Fruit fly (Drosophila melanogaster): ENCODE results near the gene Grp170.

Grp170 gene

dm6 chrX:2294474-2295434 lies 19.9 kb upstream of the Grp170 start (continued):
- TF ChIP-seq zfh1 (GFP tag; IDR thresholded peaks at IDR 0.05) (peak; percentile 47; the same call in 1 of the 3 replicates), jing (GFP tag; optimal IDR thresholded peaks at IDR 0.05) (no peak), Abd-B (GFP tag; optimal IDR thresholded peaks at IDR 0.05) (no peak), sob (GFP tag; IDR thresholded peaks at IDR 0.05) (no peak), Stat92E (GFP tag; optimal IDR thresholded peaks at IDR 0.05) (peak in 1 of 3 experiments; percentile 76), da (GFP tag; optimal IDR thresholded peaks at IDR 0.05) (no peak), CG2875 (GFP tag; optimal IDR thresholded peaks at IDR 0.05) (peak; percentile 29), yki (optimal IDR thresholded peaks at IDR 0.05) (no peak), CG4404 (GFP tag; IDR thresholded peaks at IDR 0.05) (no peak), CG14965 (GFP tag; optimal IDR thresholded peaks at IDR 0.05; ENCODE audit: borderline replicate concordance) (no peak), crc (GFP tag; optimal IDR thresholded peaks at IDR 0.05) (no peak), CG7556 (GFP tag; optimal IDR thresholded peaks at IDR 0.05) (no peak), Nf-YA (GFP tag; IDR thresholded peaks at IDR 0.05) (no peak), CG2678 (tag; optimal IDR thresholded peaks at IDR 0.05) (peak; percentile 21), aop (GFP tag; IDR thresholded peaks at IDR 0.05) (no peak), CG10543 (GFP tag; optimal IDR thresholded peaks at IDR 0.05) (peak; percentile 27), Tbp (GFP tag; optimal IDR thresholded peaks at IDR 0.05) (no peak), vfl (GFP tag; optimal IDR thresholded peaks at IDR 0.05) (no peak), zen2 (GFP tag; IDR thresholded peaks at IDR 0.05; ENCODE audit: partially characterized antibody) (no peak), CG10267 (tag; optimal IDR thresholded peaks at IDR 0.05) (no peak), Meics (GFP tag; optimal IDR thresholded peaks at IDR 0.05) (peak; percentile 21), CG8924 (tag; optimal IDR thresholded peaks at IDR 0.05) (no peak), CG13775 (GFP tag; optimal IDR thresholded peaks at IDR 0.05) (no peak), CG16863 (GFP tag; optimal IDR thresholded peaks at IDR 0.05) (peak; percentile 16), trem (tag; optimal IDR thresholded peaks at IDR 0.05) (no peak), CG7963 (GFP tag; IDR thresholded peaks at IDR 0.05; ENCODE audit: partially characterized antibody) (no peak), CG14860 (GFP tag; IDR thresholded peaks at IDR 0.05; ENCODE audit: partially characterized antibody) (no peak), ase (GFP tag; IDR thresholded peaks at IDR 0.05) (no peak), E2f2 (GFP tag; IDR thresholded peaks at IDR 0.05) (no peak), sim (GFP tag; IDR thresholded peaks at IDR 0.05) (no peak), Atf3 (GFP tag; optimal IDR thresholded peaks at IDR 0.05) (no peak), pita (GFP tag; optimal IDR thresholded peaks at IDR 0.05) (no peak), B-H1 (GFP tag; IDR thresholded peaks at IDR 0.05) (no peak), grn (GFP tag; optimal IDR thresholded peaks at IDR 0.05) (no peak), Poxn (GFP tag; IDR thresholded peaks at IDR 0.05) (no peak), CG12744 (GFP tag; optimal IDR thresholded peaks at IDR 0.05) (no peak), so (GFP tag; IDR thresholded peaks at IDR 0.05) (no peak), CG5245 (GFP tag; optimal IDR thresholded peaks at IDR 0.05) (no peak), cas (GFP tag; IDR thresholded peaks at IDR 0.05) (no peak), Aef1 (GFP tag; IDR thresholded peaks at IDR 0.05) (no peak), mirr (GFP tag; optimal IDR thresholded peaks at IDR 0.05) (no peak), Side (GFP tag; optimal IDR thresholded peaks at IDR 0.05) (peak; percentile 38), ash1 (GFP tag; optimal IDR thresholded peaks at IDR 0.05) (no peak), NC2α (GFP tag; optimal IDR thresholded peaks at IDR 0.05) (no peak), Trl (optimal IDR thresholded peaks at IDR 0.05) (peak; percentile 47 to 59), Trl (GFP tag; optimal IDR thresholded peaks at IDR 0.05) (peak; percentile 63), CG32532 (GFP tag; IDR thresholded peaks at IDR 0.05) (no peak), CG6813 (GFP tag; optimal IDR thresholded peaks at IDR 0.05) (peak; percentile 9), exex (tag; optimal IDR thresholded peaks at IDR 0.05) (no peak), CG9876 (GFP tag; optimal IDR thresholded peaks at IDR 0.05) (no peak)

All from whole organism, embryonic.